Fruit fly (Drosophila melanogaster): Measurements from ENCODE around the gene CG11617.
A peak's percentile ranks its signal among the peaks of the same experiment; 100 is the strongest.

CG11617 gene

dm6 chr2L:207129-207813 lies at the start of gene CG11617, which contains the start of gene Tbc1d15-17:
TSS of gene CG11617 (minus strand) at chr2L:207297.
TSS of gene Tbc1d15-17 (plus strand) at chr2L:207179.
- no peak for TF ChIP-seq CG32006 (GFP tag; optimal IDR thresholded peaks at IDR 0.05)
- no peak for TF ChIP-seq CG4318 (GFP tag; optimal IDR thresholded peaks at IDR 0.05)
- TF ChIP-seq CG34406 (GFP tag; optimal IDR thresholded peaks at IDR 0.05), result no peak

dm6 chr2L:252174-252573 lies 45.1 kb upstream of the CG11617 start, which contains the start of gene Rpp30:
TSS of gene Rpp30 (minus strand) at chr2L:252373.
- TF ChIP-seq CG11902 (GFP tag; optimal IDR thresholded peaks at IDR 0.05) (no peak), Sox14 (GFP tag; optimal IDR thresholded peaks at IDR 0.05) (peak; percentile 57), esn (GFP tag; optimal IDR thresholded peaks at IDR 0.05) (peak; percentile 8), CG10669 (GFP tag; optimal IDR thresholded peaks at IDR 0.05) (no peak)

- TF ChIP-seq Hr4 (GFP tag; optimal IDR thresholded peaks at IDR 0.05), result no peak
- TF ChIP-seq CG3919 (GFP tag; optimal IDR thresholded peaks at IDR 0.05), result peak; percentile 40
- peak; percentile 57 for TF ChIP-seq CG6276 (GFP tag; optimal IDR thresholded peaks at IDR 0.05)
- TF ChIP-seq CG6792 (GFP tag; optimal IDR thresholded peaks at IDR 0.05), result no peak
- no peak for TF ChIP-seq Gug (GFP tag; IDR thresholded peaks at IDR 0.05)
- peak; percentile 38 to 53 for TF ChIP-seq ss (GFP tag; optimal IDR thresholded peaks at IDR 0.05)
- no peak for TF ChIP-seq pdm3 (GFP tag; optimal IDR thresholded peaks at IDR 0.05)
- peak; percentile 40 for TF ChIP-seq svp (GFP tag)
- TF ChIP-seq CG3032 (tag; optimal IDR thresholded peaks at IDR 0.05), result peak; percentile 30
- no peak for TF ChIP-seq CG16779 (tag; optimal IDR thresholded peaks at IDR 0.05)
- peak; percentile 39 for TF ChIP-seq CG9139 (GFP tag; optimal IDR thresholded peaks at IDR 0.05)
- peak; percentile 25 for TF ChIP-seq dsx (GFP tag; optimal IDR thresholded peaks at IDR 0.05; ENCODE audit: poor library complexity, severe bottlenecking)
- TF ChIP-seq Eip75B (GFP tag; optimal IDR thresholded peaks at IDR 0.05), result peak; percentile 43
- TF ChIP-seq Ets21C (GFP tag; optimal IDR thresholded peaks at IDR 0.05), result no peak
- no peak for TF ChIP-seq CG10669 (GFP tag; optimal IDR thresholded peaks at IDR 0.05)
- TF ChIP-seq Hr39 (GFP tag; optimal IDR thresholded peaks at IDR 0.05), result peak; percentile 30
- TF ChIP-seq CG6808 (GFP tag; optimal IDR thresholded peaks at IDR 0.05), result peak; percentile 43
- peak; percentile 15 for TF ChIP-seq Smox (GFP tag; optimal IDR thresholded peaks at IDR 0.05)
- TF ChIP-seq Eip93F (GFP tag; optimal IDR thresholded peaks at IDR 0.05), result no peak
- peak; percentile 17 for TF ChIP-seq topi (GFP tag; optimal IDR thresholded peaks at IDR 0.05)
- TF ChIP-seq fkh (GFP tag; optimal IDR thresholded peaks at IDR 0.05), result peak; percentile 61
- TF ChIP-seq CG6854 (GFP tag; optimal IDR thresholded peaks at IDR 0.05), result peak; percentile 53
- TF ChIP-seq esn (GFP tag; optimal IDR thresholded peaks at IDR 0.05), result peak; percentile 47
- TF ChIP-seq CG4318 (GFP tag; optimal IDR thresholded peaks at IDR 0.05), result no peak
- TF ChIP-seq net (GFP tag; optimal IDR thresholded peaks at IDR 0.05), result peak; percentile 19
- TF ChIP-seq CG8632 (GFP tag; optimal IDR thresholded peaks at IDR 0.05), result peak; percentile 7
- TF ChIP-seq dac (GFP tag; optimal IDR thresholded peaks at IDR 0.05), result no peak
- TF ChIP-seq CG31627 (GFP tag; optimal IDR thresholded peaks at IDR 0.05), result peak; percentile 16
- peak; percentile 59; the same call in 2 of the 3 replicates for TF ChIP-seq CG8119 (GFP tag; IDR thresholded peaks at IDR 0.05)
- TF ChIP-seq CG6163 (GFP tag; IDR thresholded peaks at IDR 0.05), result peak; percentile 67; the same call in 2 of the 3 replicates
- no peak for TF ChIP-seq salr (GFP tag; optimal IDR thresholded peaks at IDR 0.05)
- TF ChIP-seq Eip78C (GFP tag), result peak; percentile 84
- peak; percentile 73 for TF ChIP-seq Sox14 (GFP tag; optimal IDR thresholded peaks at IDR 0.05)
- TF ChIP-seq CG32006 (GFP tag; optimal IDR thresholded peaks at IDR 0.05), result peak; percentile 25
- peak; percentile 23 for TF ChIP-seq CG1621 (tag; optimal IDR thresholded peaks at IDR 0.05)
- TF ChIP-seq OdsH (GFP tag; optimal IDR thresholded peaks at IDR 0.05), result peak; percentile 9
- TF ChIP-seq vri (GFP tag; optimal IDR thresholded peaks at IDR 0.05), result no peak
- TF ChIP-seq lz (GFP tag; optimal IDR thresholded peaks at IDR 0.05), result peak; percentile 11
- TF ChIP-seq Blimp-1 (GFP tag; optimal IDR thresholded peaks at IDR 0.05), result peak; percentile 26
- TF ChIP-seq CG10631 (GFP tag; optimal IDR thresholded peaks at IDR 0.05), result no peak
- no peak for TF ChIP-seq cyc (GFP tag; optimal IDR thresholded peaks at IDR 0.05)
- peak; percentile 22 for TF ChIP-seq Ets96B (tag; optimal IDR thresholded peaks at IDR 0.05)
Observed at dm6 chr2L:250507-251215, 43.6 kb upstream of the CG11617 start, which contains the start of gene kis. TSS of gene kis (minus strand) at chr2L:250823.

Measured in whole organism, prepupa.